Worm (Caenorhabditis elegans) whole organism, L4 larva: Measurements from ENCODE around the gene C27D6.15.

ENCODE experiments used
- T20F7.1 ChIP-seq: fragments of 200-800 bp; sonication (Bioruptor generic); optimal IDR thresholded peaks from 2 replicates; lab custom pipeline; 2018; ENCODE audit warnings: mild to moderate bottlenecking, missing genetic modification characterization, missing compliant biosample characterization
- T26A8.4 ChIP-seq: fragments of 200-800 bp; sonication (Bioruptor generic); IDR thresholded peaks from 2 replicates; pipeline ENCODE4 v1.3.6; 2022; ENCODE audit warnings: missing genetic modification characterization, missing compliant biosample characterization
- Y5F2A.4 ChIP-seq: fragments of 200-800 bp; sonication (Bioruptor generic); optimal IDR thresholded peaks from 2 replicates; lab custom pipeline; 2018; ENCODE audit warnings: mild to moderate bottlenecking, missing genetic modification characterization, missing compliant biosample characterization
- aha-1 ChIP-seq: fragments of 150-350 bp; peaks from one replicate; lab custom pipeline; 2014; ENCODE audit warnings: missing biosample characterization, missing genetic modification characterization
- aly-2 ChIP-seq: sonication (generic microtip); optimal IDR thresholded peaks from 2 replicates; lab custom pipeline; 2018; ENCODE audit warnings: missing biosample characterization, missing genetic modification characterization
- ama-1 ChIP-seq: fragments of 150-350 bp; optimal IDR thresholded peaks from 2 replicates; lab custom pipeline; 2014; ENCODE audit warnings: inconsistent platforms, mixed read lengths
- arid-1 ChIP-seq: fragments of 200-800 bp; sonication (Bioruptor generic); conservative IDR thresholded peaks from 2 replicates; pipeline ENCODE4 v1.3.6; 2022; ENCODE audit warnings: missing genetic modification reagents, missing genetic modification characterization, missing compliant biosample characterization
- ceh-20 ChIP-seq: fragments of 200-800 bp; sonication (Bioruptor generic); IDR thresholded peaks from 2 replicates; pipeline ENCODE4 v1.3.6; 2022; ENCODE audit warnings: missing genetic modification reagents, missing genetic modification characterization, missing compliant biosample characterization
- ceh-44 ChIP-seq: fragments of 200-800 bp; sonication (Bioruptor generic); IDR thresholded peaks from 2 replicates; pipeline ENCODE4 v1.3.6; 2022; ENCODE audit warnings: missing genetic modification reagents, missing genetic modification characterization, missing compliant biosample characterization
- cey-2 ChIP-seq: sonication (generic microtip); optimal IDR thresholded peaks from 3 replicates; lab custom pipeline; 2017; ENCODE audit warnings: missing genetic modification characterization, mild to moderate bottlenecking, missing compliant biosample characterization, antibody characterized with exemption, borderline replicate concordance; ENCODE audit not compliant: insufficient read depth
- daf-16 ChIP-seq, 3 experiments: sonication (generic microtip); optimal IDR thresholded peaks; 2 replicates each; lab custom pipeline; 2016 to 2017; ENCODE audit warnings: missing genetic modification characterization in 3 of 3, missing genetic modification reagents in 3 of 3, mild to moderate bottlenecking in 2 of 3, missing compliant biosample characterization in 2 of 3, missing biosample characterization in 1 of 3, moderate library complexity in 1 of 3
- dmd-6 ChIP-seq: fragments of 200-800 bp; sonication (Bioruptor generic); IDR thresholded peaks from 2 replicates; pipeline ENCODE4 v1.3.6; 2022; ENCODE audit warnings: missing genetic modification reagents, missing genetic modification characterization, missing compliant biosample characterization
- dve-1 ChIP-seq: sonication (generic microtip); optimal IDR thresholded peaks from 2 replicates; lab custom pipeline; 2017; ENCODE audit warnings: antibody characterized with exemption, mild to moderate bottlenecking, missing genetic modification characterization, missing compliant biosample characterization; ENCODE audit not compliant: insufficient read depth
- egl-43 ChIP-seq: fragments of 200-800 bp; sonication (Bioruptor generic); IDR thresholded peaks from 2 replicates; pipeline ENCODE4 v1.3.6; 2022; ENCODE audit warnings: missing genetic modification reagents, missing genetic modification characterization, missing compliant biosample characterization
- fos-1 ChIP-seq: fragments of 150-350 bp; optimal IDR thresholded peaks from 2 replicates; lab custom pipeline; 2014; ENCODE audit warnings: missing biosample characterization, missing genetic modification characterization
- gei-8 ChIP-seq: fragments of 200-800 bp; sonication (Bioruptor generic); optimal IDR thresholded peaks from 2 replicates; lab custom pipeline; 2018; ENCODE audit warnings: mild to moderate bottlenecking, missing genetic modification characterization, missing compliant biosample characterization
- hlh-11 ChIP-seq: fragments of 200-800 bp; sonication (Bioruptor generic); optimal IDR thresholded peaks from 2 replicates; lab custom pipeline; 2018; ENCODE audit warnings: mild to moderate bottlenecking, missing genetic modification characterization, missing compliant biosample characterization
- hlh-30 ChIP-seq: sonication (generic microtip); optimal IDR thresholded peaks from 2 replicates; lab custom pipeline; 2017; ENCODE audit warnings: antibody characterized with exemption, mild to moderate bottlenecking, missing genetic modification characterization, missing compliant biosample characterization; ENCODE audit not compliant: insufficient read depth
- hmg-1.1 ChIP-seq: fragments of 200-800 bp; sonication (Bioruptor generic); IDR thresholded peaks from 2 replicates; pipeline ENCODE4 v1.3.6; 2022; ENCODE audit warnings: missing genetic modification reagents, missing genetic modification characterization, missing compliant biosample characterization
- jun-1 ChIP-seq: fragments of 150-350 bp; optimal IDR thresholded peaks from 2 replicates; lab custom pipeline; 2014; ENCODE audit warnings: missing biosample characterization, missing genetic modification reagents, missing genetic modification characterization
- lin-1 ChIP-seq: fragments of 200-800 bp; sonication (Bioruptor generic); IDR thresholded peaks from 2 replicates; pipeline ENCODE4 v1.3.6; 2022; ENCODE audit warnings: missing genetic modification reagents, missing genetic modification characterization, missing compliant biosample characterization
- lin-13 ChIP-seq: fragments of 150-350 bp; optimal IDR thresholded peaks from 2 replicates; lab custom pipeline; 2014; ENCODE audit warnings: missing biosample characterization, missing genetic modification reagents, missing genetic modification characterization
- lin-38 ChIP-seq: fragments of 200-800 bp; sonication (Bioruptor generic); IDR thresholded peaks from 2 replicates; pipeline ENCODE4 v1.3.6; 2022; ENCODE audit warnings: missing genetic modification reagents, missing genetic modification characterization, missing compliant biosample characterization
- lsy-2 ChIP-seq, 2 experiments: fragments of 150-350 bp in 1 of 2; sonication (generic microtip) in 1 of 2; optimal IDR thresholded peaks; 2 replicates each; lab custom pipeline; 2014 to 2017; ENCODE audit warnings: missing biosample characterization in 2 of 2, missing genetic modification characterization in 2 of 2
- mdt-29 ChIP-seq: fragments of 200-800 bp; sonication (Bioruptor generic); IDR thresholded peaks from 2 replicates; pipeline ENCODE4 v1.3.6; 2022; ENCODE audit warnings: missing genetic modification reagents, missing genetic modification characterization, missing compliant biosample characterization
- mep-1 ChIP-seq: fragments of 150-350 bp; sonication (generic microtip); optimal IDR thresholded peaks from 3 replicates; lab custom pipeline; 2014; ENCODE audit warnings: missing biosample characterization, missing genetic modification characterization
- mes-2 ChIP-seq: sonication (generic microtip); optimal IDR thresholded peaks from 2 replicates; lab custom pipeline; 2016; ENCODE audit warnings: missing genotype, mild to moderate bottlenecking, missing genetic modification characterization, missing compliant biosample characterization; ENCODE audit not compliant: poor library complexity, severe bottlenecking
- mxl-3 ChIP-seq: fragments of 200-800 bp; sonication (Bioruptor generic); optimal IDR thresholded peaks from 2 replicates; lab custom pipeline; 2018; ENCODE audit warnings: mild to moderate bottlenecking, missing genetic modification characterization, missing compliant biosample characterization
- nhr-10 ChIP-seq: fragments of 150-350 bp; optimal IDR thresholded peaks from 2 replicates; lab custom pipeline; 2014; ENCODE audit warnings: missing biosample characterization, missing genetic modification characterization
- nhr-102 ChIP-seq: sonication (generic microtip); optimal IDR thresholded peaks from 2 replicates; lab custom pipeline; 2016; ENCODE audit warnings: mild to moderate bottlenecking, missing genetic modification characterization, moderate library complexity, missing compliant biosample characterization
- nhr-28 ChIP-seq: fragments of 150-350 bp; optimal IDR thresholded peaks from 2 replicates; lab custom pipeline; 2014; ENCODE audit warnings: missing biosample characterization, missing genetic modification characterization
- nhr-41 ChIP-seq: fragments of 200-800 bp; sonication (Bioruptor generic); IDR thresholded peaks from 2 replicates; pipeline ENCODE4 v1.3.6; 2022; ENCODE audit warnings: missing genetic modification reagents, missing genetic modification characterization, missing compliant biosample characterization
- nhr-42 ChIP-seq: fragments of 200-800 bp; sonication (Bioruptor generic); IDR thresholded peaks from 2 replicates; pipeline ENCODE4 v1.3.6; 2022; ENCODE audit warnings: missing genetic modification characterization, missing compliant biosample characterization
- nhr-48 ChIP-seq: sonication (generic microtip); optimal IDR thresholded peaks from 2 replicates; lab custom pipeline; 2016; ENCODE audit warnings: mild to moderate bottlenecking, missing genetic modification characterization, missing compliant biosample characterization
- nhr-6 ChIP-seq: fragments of 150-350 bp; optimal IDR thresholded peaks from 2 replicates; lab custom pipeline; 2014; ENCODE audit warnings: missing biosample characterization, missing genetic modification characterization
- pha-4 ChIP-seq, 2 experiments: fragments of 150-350 bp in 1 of 2; fragments of 200-800 bp in 1 of 2; sonication (Bioruptor generic) in 1 of 2; IDR thresholded peaks in 1 of 2; optimal IDR thresholded peaks in 1 of 2; 2 replicates each; pipeline versions ENCODE4 v1.3.6 to Lab custom; 2014 to 2022; ENCODE audit warnings: missing genetic modification characterization in 2 of 2, missing genetic modification reagents in 2 of 2, missing biosample characterization in 1 of 2, missing compliant biosample characterization in 1 of 2
- php-3 ChIP-seq: fragments of 200-800 bp; sonication (Bioruptor generic); IDR thresholded peaks from 2 replicates; pipeline ENCODE4 v1.3.6; 2022; ENCODE audit warnings: missing genetic modification reagents, missing genetic modification characterization, missing compliant biosample characterization
- pqm-1 ChIP-seq: sonication (generic microtip); optimal IDR thresholded peaks from 2 replicates; lab custom pipeline; 2017; ENCODE audit warnings: missing biosample characterization, missing genetic modification characterization
- sdz-12 ChIP-seq: fragments of 200-800 bp; sonication (Bioruptor generic); optimal IDR thresholded peaks from 2 replicates; lab custom pipeline; 2018; ENCODE audit warnings: mild to moderate bottlenecking, missing genetic modification characterization, missing compliant biosample characterization
- snpc-1.2 ChIP-seq: fragments of 200-800 bp; sonication (Bioruptor generic); IDR thresholded peaks from 2 replicates; pipeline ENCODE4 v1.3.6; 2022; ENCODE audit warnings: missing genetic modification reagents, missing genetic modification characterization, missing compliant biosample characterization
- spr-1 ChIP-seq: sonication (generic microtip); optimal IDR thresholded peaks from 2 replicates; lab custom pipeline; 2016; ENCODE audit warnings: mild to moderate bottlenecking, missing genetic modification characterization, missing compliant biosample characterization
- tag-97 ChIP-seq: fragments of 200-800 bp; sonication (Bioruptor generic); IDR thresholded peaks from 2 replicates; pipeline ENCODE4 v1.3.6; 2022; ENCODE audit warnings: missing genetic modification characterization, missing compliant biosample characterization
- tra-1 ChIP-seq: fragments of 200-800 bp; sonication (Bioruptor generic); IDR thresholded peaks from 2 replicates; pipeline ENCODE4 v1.3.6; 2022; ENCODE audit warnings: missing genetic modification reagents, missing genetic modification characterization, missing compliant biosample characterization
- unc-130 ChIP-seq: sonication (generic microtip); optimal IDR thresholded peaks from 2 replicates; lab custom pipeline; 2016; ENCODE audit warnings: missing genetic modification reagents, missing genetic modification characterization, missing compliant biosample characterization
- unc-39 ChIP-seq: sonication (generic microtip); optimal IDR thresholded peaks from 2 replicates; lab custom pipeline; 2017; ENCODE audit warnings: missing biosample characterization, missing genetic modification characterization
- unc-62 ChIP-seq, 3 experiments: fragments of 150-350 bp in 1 of 3; sonication (generic microtip); optimal IDR thresholded peaks in 2 of 3; peaks in 1 of 3; 1 replicate in 1 of 3; 2 replicates in 2 of 3; lab custom pipeline; 2014 to 2017; ENCODE audit warnings: missing biosample characterization in 3 of 3, missing genetic modification characterization in 3 of 3, missing genetic modification reagents in 3 of 3, missing genotype in 1 of 3
- vab-7 ChIP-seq: fragments of 200-800 bp; sonication (Bioruptor generic); IDR thresholded peaks from 2 replicates; pipeline ENCODE4 v1.3.6; 2022; ENCODE audit warnings: missing genetic modification reagents, missing genetic modification characterization, missing compliant biosample characterization
- zfp-3 ChIP-seq: fragments of 200-800 bp; sonication (Bioruptor generic); conservative IDR thresholded peaks from 2 replicates; pipeline ENCODE4 v1.3.6; 2022; ENCODE audit warnings: missing genetic modification reagents, missing genetic modification characterization, missing compliant biosample characterization

The C27D6.15 gene

DNA sequence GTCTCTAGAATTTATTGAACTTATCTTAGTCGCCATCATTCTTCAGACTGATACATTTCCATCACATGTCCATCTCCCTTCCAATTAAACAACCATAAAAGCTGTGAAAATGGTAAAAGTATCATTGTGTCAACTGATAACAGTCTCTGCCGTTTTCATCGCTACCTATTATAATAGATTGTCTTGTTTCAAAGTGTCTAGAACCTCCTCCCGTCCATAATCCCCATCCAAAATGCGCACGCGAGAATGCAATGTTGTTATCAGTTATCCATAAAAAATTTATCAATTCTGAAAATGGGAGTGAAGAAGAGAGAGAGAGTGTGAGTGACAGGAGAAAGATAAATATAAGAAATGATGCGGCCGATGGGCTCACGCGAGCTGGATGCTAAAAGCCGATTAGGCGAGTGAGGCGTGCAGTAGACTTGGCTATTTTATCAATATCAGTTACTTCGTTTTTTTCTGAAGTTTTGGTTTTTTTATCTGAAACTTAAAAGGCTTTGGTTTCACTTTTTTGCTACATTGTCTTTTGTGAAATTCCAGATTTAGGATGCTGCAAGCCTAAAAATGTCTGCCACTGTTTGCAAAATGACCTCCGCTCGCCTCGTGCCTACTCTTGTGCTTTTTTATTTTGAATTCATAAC, 30.3 kb downstream of the C27D6.15 start:
- TF ChIP-seq unc-62 (GFP tag; optimal IDR thresholded peaks at IDR 0.05 in 1 of 2; lab: Kevin White, UChicago) (no peak), unc-62 (tag; optimal IDR thresholded peaks at IDR 0.05; lab: Kevin White, UChicago) (no peak), zfp-3 (GFP tag; lab: Robert Waterston, UW) (no peak), mdt-29 (GFP tag; lab: Robert Waterston, UW) (0 out of 2 replicates have a peak, but pooled peaks have one; percentile 30), hlh-30 (peak; percentile 55), mes-2 (tag; lab: Kevin White, UChicago) (peak; percentile 45), pha-4 (GFP tag; IDR thresholded peaks at IDR 0.05; lab: Robert Waterston, UW) (peak; percentile 54), pha-4 (tag; optimal IDR thresholded peaks at IDR 0.05; lab: Kevin White, UChicago) (no peak), snpc-1.2 (GFP tag; lab: Robert Waterston, UW) (no peak), nhr-42 (GFP tag; lab: Robert Waterston, UW) (no peak), egl-43 (GFP tag; lab: Robert Waterston, UW) (no peak), ama-1 (lab: Kevin White, UChicago) (no peak), nhr-28 (tag; lab: Kevin White, UChicago) (peak; percentile 76), dmd-6 (GFP tag; lab: Robert Waterston, UW) (peak; percentile 95), sdz-12 (GFP tag; lab: Kevin White, UChicago) (no peak), aha-1 (tag; lab: Kevin White, UChicago) (peak; percentile 91), cey-2 (tag; lab: Kevin White, UChicago) (peak; percentile 51), aly-2 (no peak), unc-39 (tag; lab: Kevin White, UChicago) (no peak), lin-38 (peak; percentile 27; the same call in 1 of the 2 replicates), tag-97 (GFP tag; lab: Robert Waterston, UW) (no peak), nhr-48 (tag; lab: Kevin White, UChicago) (peak; percentile 84), mep-1 (tag; lab: Kevin White, UChicago) (peak; percentile 36), T20F7.1 (peak; percentile 63), lsy-2 (tag; optimal IDR thresholded peaks at IDR 0.05; lab: Kevin White, UChicago) (peak in 1 of 2 experiments; percentile 25), daf-16 (GFP tag; optimal IDR thresholded peaks at IDR 0.05; lab: Kevin White, UChicago) (peak in 1 of 2 experiments; percentile 89), daf-16 (tag; optimal IDR thresholded peaks at IDR 0.05; lab: Kevin White, UChicago) (peak; percentile 83), nhr-41 (GFP tag; lab: Robert Waterston, UW) (no peak), php-3 (GFP tag; lab: Robert Waterston, UW) (peak; percentile 99), hlh-11 (tag; lab: Kevin White, UChicago) (peak; percentile 91), arid-1 (GFP tag; lab: Robert Waterston, UW) (no peak), Y5F2A.4 (GFP tag; lab: Kevin White, UChicago) (no peak), dve-1 (tag; lab: Kevin White, UChicago) (peak; percentile 97), tra-1 (GFP tag; lab: Robert Waterston, UW) (peak; percentile 98), nhr-102 (peak; percentile 81), T26A8.4 (GFP tag; lab: Robert Waterston, UW) (peak; percentile 43; the same call in 1 of the 2 replicates), nhr-6 (tag; lab: Kevin White, UChicago) (peak; percentile 31), ceh-20 (GFP tag; lab: Robert Waterston, UW) (peak; percentile 63), gei-8 (GFP tag; lab: Kevin White, UChicago) (peak; percentile 21), jun-1 (tag; lab: Kevin White, UChicago) (no peak), spr-1 (tag; lab: Kevin White, UChicago) (peak; percentile 3), hmg-1.1 (GFP tag; lab: Robert Waterston, UW) (0 out of 2 replicates have a peak, but pooled peaks have one; percentile 25), lin-1 (peak; percentile 76), unc-130 (GFP tag; lab: Kevin White, UChicago) (no peak), vab-7 (GFP tag; lab: Robert Waterston, UW) (no peak), fos-1 (tag; lab: Kevin White, UChicago) (no peak), ceh-44 (GFP tag; lab: Robert Waterston, UW) (no peak), mxl-3 (peak; percentile 21), lin-13 (GFP tag; lab: Kevin White, UChicago) (no peak), nhr-10 (peak; percentile 50), pqm-1 (tag; lab: Kevin White, UChicago) (peak; percentile 91)
